Worm (Caenorhabditis elegans) whole organism, midembryonic: ENCODE measurements around the gene R02D5.6.

ENCODE experiments used
- flt-1 ChIP-seq: fragments of 200-800 bp; sonication (Bioruptor generic); IDR thresholded peaks from 2 replicates; pipeline ENCODE4 v1.3.6; 2022; ENCODE audit warnings: missing genetic modification characterization, missing compliant biosample characterization
- klf-2 ChIP-seq: fragments of 200-800 bp; sonication (Bioruptor generic); conservative IDR thresholded peaks from 2 replicates; pipeline ENCODE4 v1.3.6; 2022; ENCODE audit warnings: missing genetic modification reagents, missing genetic modification characterization, missing compliant biosample characterization
- ztf-23 ChIP-seq: fragments of 200-800 bp; sonication (Bioruptor generic); IDR thresholded peaks from 2 replicates; pipeline ENCODE4 v1.3.6; 2022; ENCODE audit warnings: missing genetic modification reagents, missing genetic modification characterization, missing compliant biosample characterization
- ztf-29 ChIP-seq: fragments of 200-800 bp; sonication (Bioruptor generic); IDR thresholded peaks from 2 replicates; pipeline ENCODE4 v1.3.6; 2022; ENCODE audit warnings: missing genetic modification reagents, missing genetic modification characterization, missing compliant biosample characterization

ce11 chrV:14539355-14539754 is 21.4 kb upstream of the R02D5.6 start:
- TF ChIP-seq flt-1 (GFP tag; lab: Robert Waterston, UW) (no peak), ztf-29 (no peak), ztf-23 (GFP tag; lab: Robert Waterston, UW) (no peak), klf-2 (GFP tag; lab: Robert Waterston, UW) (no peak)
